Fruit fly (Drosophila melanogaster) whole organism: ENCODE results near the gene Klc.

Experiments
- pan ChIP-seq: fragments of >200 bp; optimal IDR thresholded peaks from 2 replicates; lab custom pipeline; 2017
- psq ChIP-seq: fragments of >200 bp; optimal IDR thresholded peaks from 2 replicates; lab custom pipeline; 2017
- usp ChIP-seq: fragments of >200 bp; optimal IDR thresholded peaks from 2 replicates; lab custom pipeline; 2017; ENCODE audit warnings: missing biosample characterization, missing genetic modification characterization, mixed read lengths

DNA sequence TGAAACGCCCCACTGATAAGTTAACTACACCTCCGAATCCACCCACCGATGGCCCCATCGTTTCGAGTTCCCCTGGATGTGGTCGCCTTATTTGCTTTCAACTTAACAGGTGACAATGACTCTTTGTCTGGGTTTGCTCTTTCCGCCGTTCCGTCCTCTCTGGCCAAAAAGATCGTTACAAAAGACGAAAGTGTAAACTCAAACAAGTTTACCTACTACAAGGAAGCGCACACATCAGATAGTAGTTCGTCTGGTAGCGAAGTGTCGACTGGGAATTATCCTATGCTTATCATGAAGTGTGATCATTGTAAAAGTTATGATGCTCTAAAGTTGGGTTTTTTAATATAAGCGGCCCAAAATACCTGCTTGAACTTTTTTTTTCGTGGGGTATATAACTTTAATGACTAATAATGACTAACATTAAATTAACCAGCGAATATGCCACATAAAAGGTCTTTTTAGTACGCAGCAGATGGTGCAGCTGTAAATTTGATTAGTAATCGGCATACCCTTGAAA is 49.0 kb upstream of the Klc start:
- no peak for TF ChIP-seq psq
- no peak for TF ChIP-seq pan (lab: Kevin White, UChicago)
- TF ChIP-seq usp (GFP tag; lab: Kevin White, UChicago), result no peak
